Worm (Caenorhabditis elegans) whole organism, L4/young adult: ENCODE measurements around the gene srt-19.

ENCODE experiments used
- W03F9.2 ChIP-seq: fragments of 150-350 bp; optimal IDR thresholded peaks from 2 replicates; lab custom pipeline; 2014; ENCODE audit warnings: missing biosample characterization, missing genetic modification characterization
- him-1 ChIP-seq: sonication (generic microtip); optimal IDR thresholded peaks from 2 replicates; lab custom pipeline; 2016; ENCODE audit warnings: missing genotype, missing genetic modification reagents, missing genetic modification characterization, missing compliant biosample characterization

- TF ChIP-seq him-1 (tag; lab: Kevin White, UChicago) (no peak), W03F9.2 (tag; lab: Kevin White, UChicago) (no peak)
Observed at ce11 chrV:4261385-4261784, 23.5 kb upstream of the srt-19 start.
